Worm (Caenorhabditis elegans) whole organism, L4 larva: ENCODE measurements around the gene asns-1.

Experiments used
- dpl-1 ChIP-seq: fragments of 150-350 bp; optimal IDR thresholded peaks from 2 replicates; lab custom pipeline; 2014; ENCODE audit warnings: missing biosample characterization, missing genetic modification reagents, missing genetic modification characterization
- dve-1 ChIP-seq: sonication (generic microtip); optimal IDR thresholded peaks from 2 replicates; lab custom pipeline; 2017; ENCODE audit warnings: antibody characterized with exemption, mild to moderate bottlenecking, missing genetic modification characterization, missing compliant biosample characterization; ENCODE audit not compliant: insufficient read depth
- lin-13 ChIP-seq: fragments of 150-350 bp; optimal IDR thresholded peaks from 2 replicates; lab custom pipeline; 2014; ENCODE audit warnings: missing biosample characterization, missing genetic modification reagents, missing genetic modification characterization
- nhr-237 ChIP-seq: sonication (generic microtip); optimal IDR thresholded peaks from 2 replicates; lab custom pipeline; 2017; ENCODE audit warnings: missing biosample characterization, missing genetic modification characterization
- nhr-48 ChIP-seq: sonication (generic microtip); optimal IDR thresholded peaks from 2 replicates; lab custom pipeline; 2016; ENCODE audit warnings: mild to moderate bottlenecking, missing genetic modification characterization, missing compliant biosample characterization
- pha-4 ChIP-seq, 2 experiments: fragments of 150-350 bp in 1 of 2; fragments of 200-800 bp in 1 of 2; sonication (Bioruptor generic) in 1 of 2; IDR thresholded peaks in 1 of 2; optimal IDR thresholded peaks in 1 of 2; 2 replicates each; pipeline versions ENCODE4 v1.3.6 to Lab custom; 2014 to 2022; ENCODE audit warnings: missing genetic modification characterization in 2 of 2, missing genetic modification reagents in 2 of 2, missing biosample characterization in 1 of 2, missing compliant biosample characterization in 1 of 2
- unc-39 ChIP-seq: sonication (generic microtip); optimal IDR thresholded peaks from 2 replicates; lab custom pipeline; 2017; ENCODE audit warnings: missing biosample characterization, missing genetic modification characterization
- zip-2 ChIP-seq: fragments of 150-350 bp; optimal IDR thresholded peaks from 2 replicates; lab custom pipeline; 2014; ENCODE audit warnings: missing biosample characterization, missing genetic modification characterization

DNA sequence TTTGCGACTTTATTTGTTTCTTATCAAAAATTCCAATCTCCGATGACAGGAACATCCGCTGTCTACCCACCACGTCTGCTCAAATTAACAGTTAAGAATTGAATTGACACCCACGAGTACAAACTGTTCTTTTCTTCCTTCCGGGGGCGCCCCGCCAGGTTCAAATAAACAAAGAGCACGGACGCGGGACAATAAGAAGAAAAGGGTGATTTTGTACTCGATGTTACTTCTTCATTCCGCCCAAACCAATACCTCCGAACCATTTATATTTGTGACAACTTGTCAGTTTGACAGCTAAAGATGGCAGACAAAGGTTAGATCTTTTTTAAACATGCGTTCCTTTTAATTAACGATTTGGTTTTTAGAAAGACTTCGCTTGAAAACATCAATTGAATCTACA is 20.2 kb upstream of the asns-1 start, which contains the start of gene otpl-6:
- TF ChIP-seq dpl-1 (GFP tag; lab: Kevin White, UChicago) (no peak), zip-2 (no peak), dve-1 (tag; lab: Kevin White, UChicago) (no peak), lin-13 (GFP tag; lab: Kevin White, UChicago) (no peak), nhr-48 (tag; lab: Kevin White, UChicago) (no peak), pha-4 (GFP tag; IDR thresholded peaks at IDR 0.05; lab: Robert Waterston, UW) (no peak), pha-4 (tag; optimal IDR thresholded peaks at IDR 0.05; lab: Kevin White, UChicago) (no peak), nhr-237 (no peak), unc-39 (tag; lab: Kevin White, UChicago) (no peak)
